Worm (Caenorhabditis elegans) whole organism, mixed stage, embryonic: ENCODE data around the gene dap-3.

Experiments
- ham-2 ChIP-seq: fragments of 200-800 bp; sonication (Bioruptor generic); optimal IDR thresholded peaks from 2 replicates; lab custom pipeline; 2018; ENCODE audit warnings: mild to moderate bottlenecking, missing genetic modification characterization, missing compliant biosample characterization
- mab-5 ChIP-seq: fragments of 150-350 bp; optimal IDR thresholded peaks from 2 replicates; lab custom pipeline; 2014; ENCODE audit warnings: missing biosample characterization, missing genetic modification characterization
- nhr-12 ChIP-seq: fragments of 150-350 bp; optimal IDR thresholded peaks from 2 replicates; lab custom pipeline; 2014; ENCODE audit warnings: missing biosample characterization, missing genetic modification characterization
- nhr-237 ChIP-seq: fragments of 150-350 bp; optimal IDR thresholded peaks from 2 replicates; lab custom pipeline; 2014; ENCODE audit warnings: missing biosample characterization, missing genetic modification characterization
- nhr-76 ChIP-seq: sonication (generic microtip); optimal IDR thresholded peaks from 2 replicates; lab custom pipeline; 2017; ENCODE audit warnings: missing biosample characterization, missing genetic modification characterization
- pha-4 ChIP-seq: fragments of 150-350 bp; optimal IDR thresholded peaks from 2 replicates; lab custom pipeline; 2018; ENCODE audit warnings: missing biosample characterization, missing genetic modification reagents, missing genetic modification characterization
- sem-2 ChIP-seq: fragments of 200-800 bp; sonication (Bioruptor generic); optimal IDR thresholded peaks from 2 replicates; lab custom pipeline; 2018; ENCODE audit warnings: mild to moderate bottlenecking, missing genetic modification characterization, missing compliant biosample characterization
- snpc-4 ChIP-seq: fragments of 150-350 bp; optimal IDR thresholded peaks from 2 replicates; lab custom pipeline; 2014; ENCODE audit warnings: missing biosample characterization, missing genetic modification characterization
- sptf-1 ChIP-seq: sonication (generic microtip); optimal IDR thresholded peaks from 2 replicates; lab custom pipeline; 2017; ENCODE audit warnings: mild to moderate bottlenecking, missing genetic modification characterization, moderate library complexity, missing compliant biosample characterization
- unc-120 ChIP-seq: sonication (generic microtip); optimal IDR thresholded peaks from 2 replicates; lab custom pipeline; 2017; ENCODE audit warnings: missing genetic modification characterization, missing compliant biosample characterization; ENCODE audit not compliant: poor library complexity, severe bottlenecking
- unc-39 ChIP-seq: fragments of 150-350 bp; optimal IDR thresholded peaks from 2 replicates; lab custom pipeline; 2014; ENCODE audit warnings: missing biosample characterization, missing genetic modification characterization
- unc-62 ChIP-seq: fragments of 150-350 bp; optimal IDR thresholded peaks from 2 replicates; lab custom pipeline; 2014; ENCODE audit warnings: missing biosample characterization, missing genetic modification reagents, missing genetic modification characterization
- ztf-11 ChIP-seq: fragments of 150-350 bp; optimal IDR thresholded peaks from 2 replicates; lab custom pipeline; 2014; ENCODE audit warnings: missing biosample characterization, missing genetic modification characterization

ce11 chrII:10602184-10602583 lies 21.3 kb downstream of the dap-3 start, which contains the start of gene srv-2:
- no peak for TF ChIP-seq snpc-4 (tag; lab: Kevin White, UChicago)
- no peak for TF ChIP-seq unc-62 (GFP tag; lab: Kevin White, UChicago)
- TF ChIP-seq pha-4 (tag; lab: Kevin White, UChicago) = no peak
- no peak for TF ChIP-seq unc-120 (tag; lab: Kevin White, UChicago)
- no peak for TF ChIP-seq ztf-11 (tag; lab: Kevin White, UChicago)
- TF ChIP-seq nhr-12 (tag; lab: Kevin White, UChicago) = no peak
- no peak for TF ChIP-seq ham-2 (GFP tag; lab: Kevin White, UChicago)
- no peak for TF ChIP-seq sem-2 (GFP tag; lab: Kevin White, UChicago)
- TF ChIP-seq mab-5 (tag; lab: Kevin White, UChicago) = no peak
- no peak for TF ChIP-seq unc-39 (tag; lab: Kevin White, UChicago)
- TF ChIP-seq nhr-237 = no peak
- TF ChIP-seq sptf-1 = no peak
- no peak for TF ChIP-seq nhr-76 (tag; lab: Kevin White, UChicago)
